Worm (Caenorhabditis elegans): ENCODE data around the gene F55G7.1.
A peak's percentile ranks its signal among the peaks of the same experiment; 100 is the strongest.

F55G7.1 gene

ce11 chrX:11933547-11933946 is 9.3 kb downstream of the F55G7.1 start (continued):
- TF ChIP-seq daf-8 (GFP tag; IDR thresholded peaks at IDR 0.05) (no peak), Y48G9A.11 (GFP tag; IDR thresholded peaks at IDR 0.05) (peak; percentile 75), duxl-1 (tag; optimal IDR thresholded peaks at IDR 0.05; ENCODE audit: poor library complexity) (no peak), aha-1 (tag) (peak; percentile 33), dmd-8 (GFP tag; IDR thresholded peaks at IDR 0.05) (peak; percentile 84), mdl-1 (tag; optimal IDR thresholded peaks at IDR 0.05) (no peak), rbr-2 (tag; optimal IDR thresholded peaks at IDR 0.05) (no peak), nhr-42 (GFP tag; IDR thresholded peaks at IDR 0.05) (no peak), lim-7 (GFP tag; IDR thresholded peaks at IDR 0.05) (peak; percentile 82; the same call in 1 of the 2 replicates), hmg-1.1 (GFP tag; IDR thresholded peaks at IDR 0.05) (no peak), pha-4 (GFP tag; IDR thresholded peaks at IDR 0.05) (peak; percentile 67; the same call in 1 of the 2 replicates), pha-4 (tag; optimal IDR thresholded peaks at IDR 0.05) (no peak), egl-43 (GFP tag; IDR thresholded peaks at IDR 0.05) (no peak; the same call in 1 of the 2 replicates), snpc-1.2 (GFP tag; IDR thresholded peaks at IDR 0.05) (peak; percentile 93)

DNA sequence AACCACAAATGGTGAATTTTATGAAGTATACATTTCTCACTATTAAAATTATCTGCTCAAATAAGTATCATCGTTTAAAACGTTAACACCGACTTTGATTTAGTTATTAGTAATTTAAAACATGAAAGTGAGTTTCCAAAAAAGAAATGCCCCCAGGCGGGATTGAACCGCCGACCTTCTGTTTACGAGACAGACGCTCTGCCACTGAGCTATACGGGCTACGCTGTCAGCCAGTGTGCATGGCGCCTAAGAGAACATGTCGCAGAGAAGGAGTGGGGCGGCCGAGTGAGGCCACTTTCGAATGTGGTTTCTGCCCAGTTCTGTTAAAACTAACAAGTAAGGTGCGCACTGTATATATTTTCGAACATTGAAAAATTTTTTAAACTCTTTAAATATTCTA is 10.7 kb downstream of the F55G7.1 start:
- TF ChIP-seq sdz-12 (GFP tag; optimal IDR thresholded peaks at IDR 0.05), result peak; percentile 42
- peak; percentile 79 for TF ChIP-seq madf-9 (GFP tag; conservative IDR thresholded peaks at IDR 0.05)
- no peak for TF ChIP-seq ceh-28 (tag; optimal IDR thresholded peaks at IDR 0.05)
- TF ChIP-seq ctbp-1 (GFP tag; IDR thresholded peaks at IDR 0.05), result peak; percentile 74
- peak; percentile 7 for TF ChIP-seq jun-1 (tag; optimal IDR thresholded peaks at IDR 0.05)
- peak in 1 of 2 experiments; percentile 2 for TF ChIP-seq hif-1 (tag; optimal IDR thresholded peaks at IDR 0.05)
- TF ChIP-seq nhr-11 (tag; optimal IDR thresholded peaks at IDR 0.05), result no peak
- no peak for TF ChIP-seq cey-2 (tag; optimal IDR thresholded peaks at IDR 0.05; ENCODE audit: borderline replicate concordance, insufficient read depth)
- TF ChIP-seq ces-1 (GFP tag; optimal IDR thresholded peaks at IDR 0.05), result no peak
- peak; percentile 58 for TF ChIP-seq nhr-77 (tag; optimal IDR thresholded peaks at IDR 0.05)
- 0 out of 2 replicates have a peak, but pooled peaks have one; percentile 60 for TF ChIP-seq daf-8 (GFP tag; IDR thresholded peaks at IDR 0.05)
- no peak for TF ChIP-seq snpc-4 (tag; optimal IDR thresholded peaks at IDR 0.05)
- TF ChIP-seq hlh-11 (tag; optimal IDR thresholded peaks at IDR 0.05), result peak; percentile 44
- peak; percentile 40 for TF ChIP-seq zfp-2 (tag; optimal IDR thresholded peaks at IDR 0.05)
- TF ChIP-seq mxl-3 (GFP tag; optimal IDR thresholded peaks at IDR 0.05), result peak; percentile 11
- TF ChIP-seq nhr-76 (tag; optimal IDR thresholded peaks at IDR 0.05), result no peak
- TF ChIP-seq lin-39 (tag; optimal IDR thresholded peaks at IDR 0.05), result no peak
- no peak for TF ChIP-seq lin-15B (tag; optimal IDR thresholded peaks at IDR 0.05)
- peak; percentile 58 for TF ChIP-seq spr-3 (GFP tag; optimal IDR thresholded peaks at IDR 0.05)
- TF ChIP-seq T20F7.1 (GFP tag; optimal IDR thresholded peaks at IDR 0.05), result no peak
- TF ChIP-seq mep-1 (tag; optimal IDR thresholded peaks at IDR 0.05), result no peak
- TF ChIP-seq egl-43 (GFP tag; IDR thresholded peaks at IDR 0.05), result peak; percentile 94
- peak; percentile 59; the same call in 1 of the 2 replicates for TF ChIP-seq lin-1 (GFP tag; IDR thresholded peaks at IDR 0.05)
- TF ChIP-seq nhr-6 (tag; optimal IDR thresholded peaks at IDR 0.05), result peak; percentile 29
- no peak for TF ChIP-seq nhr-10 (tag; optimal IDR thresholded peaks at IDR 0.05)
- peak; percentile 43; the same call in 1 of the 2 replicates for TF ChIP-seq ZK337.2 (GFP tag; IDR thresholded peaks at IDR 0.05)
- no peak for TF ChIP-seq zfp-3 (GFP tag; conservative IDR thresholded peaks at IDR 0.05)
- TF ChIP-seq rbr-2 (tag; optimal IDR thresholded peaks at IDR 0.05), result peak; percentile 72
- no peak for TF ChIP-seq dpl-1 (GFP tag; optimal IDR thresholded peaks at IDR 0.05)
- TF ChIP-seq pha-4 (GFP tag; IDR thresholded peaks at IDR 0.05), result peak; percentile 87
- no peak for TF ChIP-seq pha-4 (tag; optimal IDR thresholded peaks at IDR 0.05)
- peak; percentile 12 for TF ChIP-seq nhr-28 (tag; optimal IDR thresholded peaks at IDR 0.05)
- TF ChIP-seq lim-7 (GFP tag; IDR thresholded peaks at IDR 0.05), result peak; percentile 85
- no peak for TF ChIP-seq skn-1 (tag; optimal IDR thresholded peaks at IDR 0.05)
- TF ChIP-seq php-3 (GFP tag; IDR thresholded peaks at IDR 0.05), result peak; percentile 63; the same call in 1 of the 2 replicates
- peak; percentile 55 for TF ChIP-seq set-16 (GFP tag; IDR thresholded peaks at IDR 0.05)
- no peak for TF ChIP-seq ama-1 (optimal IDR thresholded peaks at IDR 0.05)
- TF ChIP-seq tra-1 (GFP tag; IDR thresholded peaks at IDR 0.05), result peak; percentile 72; the same call in 1 of the 2 replicates
- TF ChIP-seq nhr-111 (GFP tag; optimal IDR thresholded peaks at IDR 0.05), result no peak
- TF ChIP-seq tag-97 (GFP tag; IDR thresholded peaks at IDR 0.05), result no peak
- no peak for TF ChIP-seq ceh-62 (tag; optimal IDR thresholded peaks at IDR 0.05)
- TF ChIP-seq snpc-1.2 (GFP tag; IDR thresholded peaks at IDR 0.05), result peak; percentile 87
- TF ChIP-seq gei-8 (GFP tag; optimal IDR thresholded peaks at IDR 0.05), result no peak
